Worm (Caenorhabditis elegans): Measurements from ENCODE around the gene gpa-18.

ce11 chrIV:5230530-5230929 lies 35.1 kb upstream of the gpa-18 start, which contains the start of gene thn-5:
- no peak for TF ChIP-seq blmp-1 (tag; optimal IDR thresholded peaks at IDR 0.05)
- no peak for TF ChIP-seq ces-1 (GFP tag; optimal IDR thresholded peaks at IDR 0.05)
- no peak for TF ChIP-seq bed-3 (GFP tag; optimal IDR thresholded peaks at IDR 0.05)
- TF ChIP-seq elt-1 (tag; optimal IDR thresholded peaks at IDR 0.05; ENCODE audit: borderline replicate concordance, insufficient read depth) = no peak
- TF ChIP-seq ceh-39 (tag; optimal IDR thresholded peaks at IDR 0.05) = no peak
